Fruit fly (Drosophila melanogaster): ENCODE data around the gene CG1907.
A peak's percentile ranks its signal among the peaks of the same experiment; 100 is the strongest.

- TF ChIP-seq bab1 (GFP tag; optimal IDR thresholded peaks at IDR 0.05) (no peak), CG33017 (tag; optimal IDR thresholded peaks at IDR 0.05) (no peak), kay (GFP tag; ENCODE audit: borderline replicate concordance) (peak; percentile 20), tj (GFP tag; optimal IDR thresholded peaks at IDR 0.05) (no peak), CG7045 (GFP tag; optimal IDR thresholded peaks at IDR 0.05) (no peak), pad (GFP tag; optimal IDR thresholded peaks at IDR 0.05) (no peak), cic (GFP tag; optimal IDR thresholded peaks at IDR 0.05) (no peak), toe (GFP tag; optimal IDR thresholded peaks at IDR 0.05) (no peak), CG5204 (GFP tag; optimal IDR thresholded peaks at IDR 0.05) (no peak), ovo (GFP tag; optimal IDR thresholded peaks at IDR 0.05) (no peak), cnc (optimal IDR thresholded peaks at IDR 0.05) (no peak), CG1620 (GFP tag; optimal IDR thresholded peaks at IDR 0.05) (no peak), CG11617 (GFP tag; optimal IDR thresholded peaks at IDR 0.05) (no peak), CG14711 (tag; optimal IDR thresholded peaks at IDR 0.05) (no peak)
Measured at dm6 chr3R:29620712-29621479, 2.0 kb downstream of the CG1907 start.

All from whole organism, adult.